Worm (Caenorhabditis elegans) whole organism, early embryonic: ENCODE measurements around the gene ZK688.5.

Experiments used
- aly-1 ChIP-seq: sonication (generic microtip); optimal IDR thresholded peaks from 2 replicates; lab custom pipeline; 2016; ENCODE audit warnings: missing genetic modification characterization, missing compliant biosample characterization
- ama-1 ChIP-seq: fragments of 150-350 bp; optimal IDR thresholded peaks from 2 replicates; lab custom pipeline; 2014
- ceh-36 ChIP-seq: sonication (generic microtip); optimal IDR thresholded peaks from 2 replicates; lab custom pipeline; 2016; ENCODE audit warnings: missing genetic modification characterization, inconsistent platforms, missing compliant biosample characterization
- ets-7 ChIP-seq: sonication (generic microtip); optimal IDR thresholded peaks from 2 replicates; lab custom pipeline; 2016; ENCODE audit warnings: missing genotype, missing genetic modification characterization, missing compliant biosample characterization
- flt-1 ChIP-seq: fragments of 200-800 bp; sonication (Bioruptor generic); IDR thresholded peaks from 2 replicates; pipeline ENCODE4 v1.3.6; 2022; ENCODE audit warnings: missing genetic modification characterization, missing compliant biosample characterization
- hnd-1 ChIP-seq: sonication (generic microtip); optimal IDR thresholded peaks from 2 replicates; lab custom pipeline; 2016; ENCODE audit warnings: missing genetic modification characterization, missing compliant biosample characterization
- pes-1 ChIP-seq: fragments of 200-800 bp; sonication (Bioruptor generic); IDR thresholded peaks from 2 replicates; pipeline ENCODE4 v1.3.6; 2022; ENCODE audit warnings: missing genetic modification reagents, missing genetic modification characterization, missing compliant biosample characterization
- tbx-37 ChIP-seq: fragments of 200-800 bp; sonication (Bioruptor generic); conservative IDR thresholded peaks from 2 replicates; pipeline ENCODE4 v1.3.6; 2022; ENCODE audit warnings: missing genetic modification reagents, missing genetic modification characterization, missing compliant biosample characterization

DNA sequence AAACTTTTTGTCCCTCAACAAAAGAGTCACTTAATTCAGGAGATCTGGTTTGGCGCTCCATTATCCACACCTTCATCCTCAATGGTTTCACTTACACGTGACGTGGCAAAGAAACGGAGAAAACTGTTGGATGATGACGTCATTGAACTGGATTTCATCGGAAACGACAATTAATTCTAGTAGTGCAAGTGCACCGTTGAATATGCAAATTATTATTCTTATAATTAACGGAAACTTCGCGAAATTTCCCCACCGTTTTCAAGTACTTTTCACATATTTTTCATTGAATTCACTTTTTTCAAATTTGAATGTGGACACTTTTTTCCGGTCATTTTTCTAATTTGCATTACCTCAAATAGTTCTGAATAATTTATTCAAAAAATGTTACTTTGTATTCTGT, 17.8 kb upstream of the ZK688.5 start, which contains the start of gene ZK688.1:
- TF ChIP-seq aly-1 (no peak), tbx-37 (no peak), hnd-1 (tag; lab: Kevin White, UChicago) (no peak), flt-1 (GFP tag; lab: Robert Waterston, UW) (no peak), ceh-36 (tag; lab: Kevin White, UChicago) (no peak), ama-1 (lab: Kevin White, UChicago) (no peak), ets-7 (tag; lab: Kevin White, UChicago) (no peak), pes-1 (GFP tag; lab: Robert Waterston, UW) (no peak)
